Fruit fly (Drosophila melanogaster) whole organism, embryonic: ENCODE data around the gene Os-C.
A peak's percentile ranks its signal among the peaks of the same experiment; 100 is the strongest.

Experiments
- CG10147 ChIP-seq: fragments of 200-800 bp; sonication (Bioruptor generic); optimal IDR thresholded peaks from 2 replicates; lab custom pipeline; 2019; ENCODE audit warnings: missing biosample characterization, mild to moderate bottlenecking, missing genetic modification characterization, moderate library complexity
- CG10209 ChIP-seq: fragments of 200-800 bp; sonication (Bioruptor generic); optimal IDR thresholded peaks from 3 replicates; lab custom pipeline; 2017; ENCODE audit warnings: missing biosample characterization, mild to moderate bottlenecking, missing genetic modification characterization, missing genetic modification reagents
- CG10979 ChIP-seq: fragments of 200-800 bp; sonication (Bioruptor generic); optimal IDR thresholded peaks from 2 replicates; lab custom pipeline; 2018; ENCODE audit warnings: missing biosample characterization, mild to moderate bottlenecking, missing genetic modification characterization, moderate library complexity
- CG11560 ChIP-seq: fragments of 200-800 bp; sonication (Bioruptor generic); IDR thresholded peaks from 3 replicates; pipeline ENCODE4 v1.3.6; 2022; ENCODE audit warnings: missing biosample characterization, missing genetic modification characterization
- CG12659 ChIP-seq: fragments of 200-800 bp; sonication (Bioruptor generic); optimal IDR thresholded peaks from 3 replicates; lab custom pipeline; 2017; ENCODE audit warnings: mild to moderate bottlenecking, missing biosample characterization, missing genetic modification reagents, missing genetic modification characterization
- CG13287 ChIP-seq: fragments of 200-800 bp; sonication (Bioruptor generic); IDR thresholded peaks from 2 replicates; pipeline ENCODE4 v1.3.6; 2022; ENCODE audit warnings: missing biosample characterization, missing genetic modification characterization; ENCODE audit not compliant: partially characterized antibody
- CG15073 ChIP-seq: fragments of 200-800 bp; sonication (Bioruptor generic); optimal IDR thresholded peaks from 2 replicates; lab custom pipeline; 2016; ENCODE audit warnings: missing biosample characterization, missing genetic modification characterization
- CG1529 ChIP-seq: fragments of 200-800 bp; sonication (Bioruptor generic); optimal IDR thresholded peaks from 3 replicates; lab custom pipeline; 2018; ENCODE audit warnings: missing biosample characterization, missing genetic modification characterization
- CG15514 ChIP-seq: fragments of 200-800 bp; sonication (Bioruptor generic); optimal IDR thresholded peaks from 3 replicates; lab custom pipeline; 2017; ENCODE audit warnings: missing biosample characterization, missing genetic modification characterization, mild to moderate bottlenecking, moderate library complexity, missing genetic modification reagents
- CG15601 ChIP-seq: fragments of 200-800 bp; sonication (Bioruptor generic); optimal IDR thresholded peaks from 3 replicates; lab custom pipeline; 2019; ENCODE audit warnings: missing biosample characterization, mild to moderate bottlenecking, missing genetic modification characterization, moderate library complexity
- CG2129 ChIP-seq: fragments of 200-800 bp; sonication (Bioruptor generic); IDR thresholded peaks from 2 replicates; pipeline ENCODE4 v1.3.6; 2022; ENCODE audit warnings: missing biosample characterization, missing genetic modification characterization; ENCODE audit not compliant: partially characterized antibody
- CG2712 ChIP-seq: fragments of 200-800 bp; optimal IDR thresholded peaks from 3 replicates; lab custom pipeline; 2019; ENCODE audit warnings: missing biosample characterization, mild to moderate bottlenecking, missing genetic modification characterization, moderate library complexity
- CG3065 ChIP-seq: fragments of 200-800 bp; sonication (Bioruptor generic); optimal IDR thresholded peaks from 2 replicates; lab custom pipeline; 2016; ENCODE audit warnings: missing biosample characterization, missing genetic modification characterization
- CG34422 ChIP-seq: fragments of 200-800 bp; sonication (Bioruptor generic); IDR thresholded peaks from 3 replicates; pipeline ENCODE4 v1.3.6; 2022; ENCODE audit warnings: missing biosample characterization, missing genetic modification characterization
- CG3995 ChIP-seq: fragments of 200-800 bp; sonication (Bioruptor generic); optimal IDR thresholded peaks from 3 replicates; lab custom pipeline; 2016; ENCODE audit warnings: missing biosample characterization, missing genetic modification characterization
- CG6254 ChIP-seq: fragments of 200-800 bp; sonication (Bioruptor generic); optimal IDR thresholded peaks from 3 replicates; lab custom pipeline; 2017; ENCODE audit warnings: mild to moderate bottlenecking, missing biosample characterization, missing genetic modification reagents, missing genetic modification characterization
- CG7963 ChIP-seq: fragments of 200-800 bp; sonication (Bioruptor generic); IDR thresholded peaks from 3 replicates; pipeline ENCODE4 v1.3.6; 2022; ENCODE audit warnings: missing biosample characterization, missing genetic modification characterization; ENCODE audit not compliant: partially characterized antibody
- CG9437 ChIP-seq: fragments of 200-800 bp; sonication (Bioruptor generic); optimal IDR thresholded peaks from 2 replicates; lab custom pipeline; 2018; ENCODE audit warnings: missing biosample characterization, mild to moderate bottlenecking, missing genetic modification characterization
- CG9609 ChIP-seq: fragments of 200-800 bp; sonication (Bioruptor generic); optimal IDR thresholded peaks from 3 replicates; lab custom pipeline; 2016; ENCODE audit warnings: missing biosample characterization, missing genetic modification characterization
- CG9797 ChIP-seq: fragments of 200-800 bp; sonication (Bioruptor generic); optimal IDR thresholded peaks from 3 replicates; lab custom pipeline; 2018; ENCODE audit warnings: missing biosample characterization, mild to moderate bottlenecking, missing genetic modification characterization
- CG9817 ChIP-seq: fragments of 200-800 bp; sonication (Bioruptor generic); optimal IDR thresholded peaks from 2 replicates; lab custom pipeline; 2018; ENCODE audit warnings: missing biosample characterization, mild to moderate bottlenecking, missing genetic modification characterization, moderate library complexity
- CHES-1-like ChIP-seq: fragments of 200-800 bp; sonication (Bioruptor generic); optimal IDR thresholded peaks from 2 replicates; lab custom pipeline; 2016; ENCODE audit warnings: missing biosample characterization, missing genetic modification characterization
- E2f2 ChIP-seq: fragments of 200-800 bp; sonication (Bioruptor generic); IDR thresholded peaks from 2 replicates; pipeline ENCODE4 v1.3.6; 2022; ENCODE audit warnings: missing biosample characterization, missing genetic modification characterization
- Ets65A ChIP-seq: fragments of 200-800 bp; sonication (Bioruptor generic); peaks from one replicate; lab custom pipeline; 2016; ENCODE audit warnings: missing biosample characterization, missing genetic modification characterization
- Fer3 ChIP-seq: fragments of 200-800 bp; sonication (Bioruptor generic); optimal IDR thresholded peaks from 2 replicates; lab custom pipeline; 2018; ENCODE audit warnings: missing biosample characterization, mild to moderate bottlenecking, missing genetic modification characterization, moderate library complexity
- Lim3 ChIP-seq: fragments of 200-800 bp; sonication (Bioruptor generic); IDR thresholded peaks from 2 replicates; pipeline ENCODE4 v1.3.6; 2022; ENCODE audit warnings: missing biosample characterization, missing genetic modification characterization
- MBD-R2 ChIP-seq: fragments of 200-800 bp; sonication (Bioruptor generic); IDR thresholded peaks from 2 replicates; pipeline ENCODE4 v1.3.6; 2022; ENCODE audit warnings: missing biosample characterization, missing genetic modification characterization
- Myb ChIP-seq: fragments of 200-800 bp; sonication (Bioruptor generic); optimal IDR thresholded peaks from 2 replicates; lab custom pipeline; 2016; ENCODE audit warnings: missing biosample characterization, missing genetic modification characterization
- NK7.1 ChIP-seq: fragments of 200-800 bp; sonication (Bioruptor generic); optimal IDR thresholded peaks from 3 replicates; lab custom pipeline; 2016; ENCODE audit warnings: missing biosample characterization, missing genetic modification characterization
- Ravus ChIP-seq: fragments of 200-800 bp; sonication (Bioruptor generic); IDR thresholded peaks from 2 replicates; pipeline ENCODE4 v1.3.6; 2022; ENCODE audit warnings: missing biosample characterization, missing genetic modification characterization
- Six4 ChIP-seq: fragments of 200-800 bp; sonication (Bioruptor generic); optimal IDR thresholded peaks from 2 replicates; lab custom pipeline; 2016; ENCODE audit warnings: missing biosample characterization, missing genetic modification characterization
- ab ChIP-seq: fragments of 200-800 bp; sonication (Bioruptor generic); optimal IDR thresholded peaks from 2 replicates; lab custom pipeline; 2016; ENCODE audit warnings: missing biosample characterization, missing genetic modification characterization
- abd-A ChIP-seq: fragments of 200-800 bp; sonication (Bioruptor generic); optimal IDR thresholded peaks from 3 replicates; lab custom pipeline; 2019; ENCODE audit warnings: missing biosample characterization, mild to moderate bottlenecking, missing genetic modification characterization, moderate library complexity
- bcd ChIP-seq: fragments of 200-800 bp; sonication (Bioruptor generic); optimal IDR thresholded peaks from 2 replicates; lab custom pipeline; 2017; ENCODE audit warnings: missing biosample characterization, mild to moderate bottlenecking, missing genetic modification characterization
- bowl ChIP-seq: fragments of 200-800 bp; sonication (Bioruptor generic); IDR thresholded peaks from 2 replicates; pipeline ENCODE4 v1.3.6; 2022; ENCODE audit warnings: missing biosample characterization, missing genetic modification characterization
- chn ChIP-seq: fragments of 200-800 bp; sonication (Bioruptor generic); optimal IDR thresholded peaks from 2 replicates; lab custom pipeline; 2016; ENCODE audit warnings: missing biosample characterization, missing genetic modification characterization
- croc ChIP-seq: fragments of 200-800 bp; sonication (Bioruptor generic); conservative IDR thresholded peaks from 3 replicates; pipeline ENCODE4 v1.3.6; 2022; ENCODE audit warnings: missing biosample characterization, missing genetic modification characterization
- dmrt99B ChIP-seq: fragments of 200-800 bp; sonication (Bioruptor generic); optimal IDR thresholded peaks from 2 replicates; lab custom pipeline; 2018; ENCODE audit warnings: missing biosample characterization, mild to moderate bottlenecking, missing genetic modification characterization, moderate library complexity
- dpn ChIP-seq, 2 experiments: fragments of 200-800 bp; sonication (Bioruptor generic); optimal IDR thresholded peaks; 3 replicates each; lab custom pipeline; 2016; ENCODE audit warnings: missing biosample characterization in 2 of 2, missing genetic modification characterization in 2 of 2
- grau ChIP-seq: fragments of 200-800 bp; optimal IDR thresholded peaks from 3 replicates; lab custom pipeline; 2019; ENCODE audit warnings: missing biosample characterization, mild to moderate bottlenecking, missing genetic modification characterization, moderate library complexity
- lbe ChIP-seq: fragments of 200-800 bp; sonication (Bioruptor generic); optimal IDR thresholded peaks from 2 replicates; lab custom pipeline; 2016; ENCODE audit warnings: missing biosample characterization, mild to moderate bottlenecking, missing genetic modification characterization
- luna ChIP-seq: fragments of 200-800 bp; sonication (Bioruptor generic); optimal IDR thresholded peaks from 2 replicates; lab custom pipeline; 2016; ENCODE audit warnings: missing biosample characterization, missing genetic modification characterization
- nom ChIP-seq: fragments of 200-800 bp; sonication (Bioruptor generic); optimal IDR thresholded peaks from 2 replicates; lab custom pipeline; 2017; ENCODE audit warnings: missing biosample characterization, missing genetic modification characterization, mild to moderate bottlenecking, moderate library complexity, missing genetic modification reagents
- pho ChIP-seq: fragments of 200-800 bp; sonication (Bioruptor generic); optimal IDR thresholded peaks from 2 replicates; lab custom pipeline; 2016; ENCODE audit warnings: missing biosample characterization, missing genetic modification characterization
- pros ChIP-seq: fragments of 200-800 bp; sonication (Bioruptor generic); optimal IDR thresholded peaks from 3 replicates; lab custom pipeline; 2019; ENCODE audit warnings: missing biosample characterization, mild to moderate bottlenecking, missing genetic modification characterization, moderate library complexity
- row ChIP-seq: fragments of 200-800 bp; sonication (Bioruptor generic); IDR thresholded peaks from 3 replicates; pipeline ENCODE4 v1.3.6; 2022; ENCODE audit warnings: missing biosample characterization, missing genetic modification characterization
- slbo ChIP-seq: fragments of 200-800 bp; sonication (Bioruptor generic); IDR thresholded peaks from 2 replicates; pipeline ENCODE4 v1.3.6; 2022; ENCODE audit warnings: missing biosample characterization, missing genetic modification characterization
- slou ChIP-seq: fragments of 200-800 bp; sonication (Bioruptor generic); optimal IDR thresholded peaks from 3 replicates; lab custom pipeline; 2016; ENCODE audit warnings: missing biosample characterization, missing genetic modification characterization
- trem ChIP-seq: fragments of 200-800 bp; optimal IDR thresholded peaks from 3 replicates; lab custom pipeline; 2019; ENCODE audit warnings: missing biosample characterization, mild to moderate bottlenecking, missing genetic modification characterization, moderate library complexity
- twi ChIP-seq: fragments of 200-800 bp; optimal IDR thresholded peaks from 2 replicates; lab custom pipeline; 2019; ENCODE audit warnings: missing biosample characterization, mild to moderate bottlenecking, missing genetic modification characterization, moderate library complexity

Os-C gene

dm6 chr3R:8007595-8008255 is 29.0 kb downstream of the Os-C start, which contains the start of gene CG2767 (continued):
- TF ChIP-seq croc (GFP tag; lab: Robert Waterston, UW) (no peak), Six4 (no peak), Ravus (GFP tag; lab: Robert Waterston, UW) (no peak), Myb (GFP tag; lab: Kevin White, UChicago) (peak; percentile 44), nom (peak; percentile 77), pho (no peak), lbe (GFP tag; lab: Kevin White, UChicago) (peak; percentile 27), slou (no peak), CG9797 (GFP tag; lab: Kevin White, UChicago) (peak; percentile 45), CHES-1-like (GFP tag; lab: Kevin White, UChicago) (no peak), ab (GFP tag; lab: Kevin White, UChicago) (no peak), Ets65A (GFP tag; lab: Kevin White, UChicago) (no peak), NK7.1 (GFP tag; lab: Kevin White, UChicago) (no peak), trem (no peak), CG9609 (GFP tag; lab: Kevin White, UChicago) (no peak), CG9437 (GFP tag; lab: Kevin White, UChicago) (no peak), E2f2 (peak; percentile 86), CG15601 (peak; percentile 73), slbo (GFP tag; lab: Robert Waterston, UW) (no peak), chn (GFP tag; lab: Kevin White, UChicago) (peak; percentile 59), twi (tag; lab: Kevin White, UChicago) (no peak), luna (no peak), Fer3 (tag; lab: Kevin White, UChicago) (no peak), CG1529 (GFP tag; lab: Kevin White, UChicago) (no peak), dpn (GFP tag; optimal IDR thresholded peaks at IDR 0.05; lab: Kevin White, UChicago) (no peak), grau (tag; lab: Kevin White, UChicago) (no peak), bcd (GFP tag; lab: Kevin White, UChicago) (no peak), CG34422 (GFP tag; lab: Robert Waterston, UW) (peak; percentile 32; the same call in 1 of the 3 replicates), CG2712 (tag; lab: Kevin White, UChicago) (no peak), CG15073 (GFP tag; lab: Kevin White, UChicago) (no peak), dmrt99B (tag; lab: Kevin White, UChicago) (no peak), MBD-R2 (GFP tag; lab: Robert Waterston, UW) (peak; percentile 51; the same call in 1 of the 2 replicates), CG3065 (GFP tag; lab: Kevin White, UChicago) (no peak), CG10979 (tag; lab: Kevin White, UChicago) (no peak), CG2129 (GFP tag; lab: Robert Waterston, UW) (no peak), CG12659 (GFP tag; lab: Kevin White, UChicago) (peak; percentile 15), CG3995 (GFP tag; lab: Kevin White, UChicago) (peak; percentile 88), CG11560 (tag; lab: Robert Waterston, UW) (peak; percentile 87; the same call in 1 of the 3 replicates), CG15514 (GFP tag; lab: Kevin White, UChicago) (peak; percentile 89), Lim3 (GFP tag; lab: Robert Waterston, UW) (no peak), CG10147 (GFP tag; lab: Kevin White, UChicago) (no peak), CG13287 (GFP tag; lab: Robert Waterston, UW) (peak; percentile 34; the same call in 1 of the 2 replicates), CG7963 (no peak), CG10209 (GFP tag; lab: Kevin White, UChicago) (no peak), bowl (GFP tag; lab: Robert Waterston, UW) (no peak), CG6254 (peak; percentile 16), pros (GFP tag; lab: Kevin White, UChicago) (peak; percentile 16), row (no peak; the same call in 2 of the 3 replicates), CG9817 (tag; lab: Kevin White, UChicago) (no peak), abd-A (tag; lab: Kevin White, UChicago) (no peak)
